Worm (Caenorhabditis elegans) whole organism, mixed stage, embryonic: ENCODE data around the gene Y40B10A.5.

Experiments used
- M03D4.4 ChIP-seq: sonication (generic microtip); optimal IDR thresholded peaks from 2 replicates; lab custom pipeline; 2017; ENCODE audit warnings: mild to moderate bottlenecking, missing genetic modification characterization, missing compliant biosample characterization
- bed-3 ChIP-seq: fragments of 200-800 bp; sonication (Bioruptor generic); optimal IDR thresholded peaks from 3 replicates; lab custom pipeline; 2018; ENCODE audit warnings: mild to moderate bottlenecking, missing genetic modification characterization, moderate library complexity, missing compliant biosample characterization
- blmp-1 ChIP-seq: fragments of 150-350 bp; optimal IDR thresholded peaks from 2 replicates; lab custom pipeline; 2014; ENCODE audit warnings: missing biosample characterization, missing genetic modification characterization
- ceh-39 ChIP-seq: fragments of 150-350 bp; optimal IDR thresholded peaks from 2 replicates; lab custom pipeline; 2014; ENCODE audit warnings: missing biosample characterization, missing genetic modification characterization
- ceh-43 ChIP-seq: fragments of 200-800 bp; sonication (Bioruptor generic); optimal IDR thresholded peaks from 2 replicates; lab custom pipeline; 2018; ENCODE audit warnings: mild to moderate bottlenecking, missing genetic modification characterization, moderate library complexity, missing compliant biosample characterization
- ces-1 ChIP-seq: fragments of 150-350 bp; optimal IDR thresholded peaks from 2 replicates; lab custom pipeline; 2014; ENCODE audit warnings: missing biosample characterization, missing genetic modification reagents, missing genetic modification characterization
- cnd-1 ChIP-seq: fragments of 200-800 bp; sonication (Bioruptor generic); optimal IDR thresholded peaks from 2 replicates; lab custom pipeline; 2018; ENCODE audit warnings: mild to moderate bottlenecking, missing genetic modification characterization, missing compliant biosample characterization
- drap-1 ChIP-seq: fragments of 200-800 bp; sonication (Bioruptor generic); optimal IDR thresholded peaks from 3 replicates; lab custom pipeline; 2018; ENCODE audit warnings: mild to moderate bottlenecking, missing genetic modification characterization, missing compliant biosample characterization
- flh-1 ChIP-seq: fragments of 200-800 bp; sonication (Bioruptor generic); optimal IDR thresholded peaks from 2 replicates; lab custom pipeline; 2018; ENCODE audit warnings: mild to moderate bottlenecking, missing genetic modification characterization, moderate library complexity, missing compliant biosample characterization
- ham-2 ChIP-seq: fragments of 200-800 bp; sonication (Bioruptor generic); optimal IDR thresholded peaks from 2 replicates; lab custom pipeline; 2018; ENCODE audit warnings: mild to moderate bottlenecking, missing genetic modification characterization, missing compliant biosample characterization
- hlh-1 ChIP-seq: fragments of 150-350 bp; optimal IDR thresholded peaks from 2 replicates; lab custom pipeline; 2014; ENCODE audit warnings: missing biosample characterization, missing genetic modification reagents, missing genetic modification characterization
- lin-13 ChIP-seq: fragments of 150-350 bp; optimal IDR thresholded peaks from 2 replicates; lab custom pipeline; 2014; ENCODE audit warnings: missing biosample characterization, missing genetic modification characterization
- lin-32 ChIP-seq: fragments of 200-800 bp; sonication (Bioruptor generic); optimal IDR thresholded peaks from 2 replicates; lab custom pipeline; 2018; ENCODE audit warnings: mild to moderate bottlenecking, missing genetic modification characterization, missing compliant biosample characterization
- lsy-2 ChIP-seq: fragments of 150-350 bp; optimal IDR thresholded peaks from 2 replicates; lab custom pipeline; 2014; ENCODE audit warnings: missing biosample characterization, missing genetic modification characterization
- mab-5 ChIP-seq: fragments of 150-350 bp; optimal IDR thresholded peaks from 2 replicates; lab custom pipeline; 2014; ENCODE audit warnings: missing biosample characterization, missing genetic modification characterization
- mep-1 ChIP-seq: fragments of 150-350 bp; optimal IDR thresholded peaks from 2 replicates; lab custom pipeline; 2017; ENCODE audit warnings: missing biosample characterization, missing genetic modification reagents, missing genetic modification characterization, inconsistent platforms
- nhr-12 ChIP-seq: fragments of 150-350 bp; optimal IDR thresholded peaks from 2 replicates; lab custom pipeline; 2014; ENCODE audit warnings: missing biosample characterization, missing genetic modification characterization
- nhr-2 ChIP-seq: fragments of 150-350 bp; optimal IDR thresholded peaks from 2 replicates; lab custom pipeline; 2014; ENCODE audit warnings: missing biosample characterization, missing genetic modification characterization
- nhr-237 ChIP-seq: fragments of 150-350 bp; optimal IDR thresholded peaks from 2 replicates; lab custom pipeline; 2014; ENCODE audit warnings: missing biosample characterization, missing genetic modification characterization
- nhr-28 ChIP-seq: fragments of 150-350 bp; optimal IDR thresholded peaks from 2 replicates; lab custom pipeline; 2014; ENCODE audit warnings: missing biosample characterization, missing genetic modification characterization
- nhr-76 ChIP-seq: sonication (generic microtip); optimal IDR thresholded peaks from 2 replicates; lab custom pipeline; 2017; ENCODE audit warnings: missing biosample characterization, missing genetic modification characterization
- pha-4 ChIP-seq: fragments of 150-350 bp; optimal IDR thresholded peaks from 2 replicates; lab custom pipeline; 2018; ENCODE audit warnings: missing biosample characterization, missing genetic modification reagents, missing genetic modification characterization
- sem-2 ChIP-seq: fragments of 200-800 bp; sonication (Bioruptor generic); optimal IDR thresholded peaks from 2 replicates; lab custom pipeline; 2018; ENCODE audit warnings: mild to moderate bottlenecking, missing genetic modification characterization, missing compliant biosample characterization
- sptf-1 ChIP-seq: sonication (generic microtip); optimal IDR thresholded peaks from 2 replicates; lab custom pipeline; 2017; ENCODE audit warnings: mild to moderate bottlenecking, missing genetic modification characterization, moderate library complexity, missing compliant biosample characterization
- tbx-8 ChIP-seq: fragments of 200-800 bp; sonication (Bioruptor generic); optimal IDR thresholded peaks from 2 replicates; lab custom pipeline; 2018; ENCODE audit warnings: mild to moderate bottlenecking, missing genetic modification characterization, moderate library complexity, missing compliant biosample characterization
- unc-120 ChIP-seq: sonication (generic microtip); optimal IDR thresholded peaks from 2 replicates; lab custom pipeline; 2017; ENCODE audit warnings: missing genetic modification characterization, missing compliant biosample characterization; ENCODE audit not compliant: poor library complexity, severe bottlenecking
- unc-39 ChIP-seq: fragments of 150-350 bp; optimal IDR thresholded peaks from 2 replicates; lab custom pipeline; 2014; ENCODE audit warnings: missing biosample characterization, missing genetic modification characterization
- unc-62 ChIP-seq: fragments of 150-350 bp; optimal IDR thresholded peaks from 2 replicates; lab custom pipeline; 2014; ENCODE audit warnings: missing biosample characterization, missing genetic modification reagents, missing genetic modification characterization
- zip-8 ChIP-seq: fragments of 150-350 bp; optimal IDR thresholded peaks from 2 replicates; lab custom pipeline; 2014; ENCODE audit warnings: missing biosample characterization, missing genetic modification characterization
- ztf-11 ChIP-seq: fragments of 150-350 bp; optimal IDR thresholded peaks from 2 replicates; lab custom pipeline; 2014; ENCODE audit warnings: missing biosample characterization, missing genetic modification characterization

Y40B10A.5 gene

ce11 chrV:2076043-2076442 is 30.2 kb upstream of the Y40B10A.5 start:
- TF ChIP-seq unc-62 (GFP tag; lab: Kevin White, UChicago) (peak; percentile 66), sptf-1 (tag; lab: Kevin White, UChicago) (no peak), unc-120 (peak; percentile 13)

- TF ChIP-seq bed-3 (GFP tag; lab: Kevin White, UChicago) (no peak), ceh-39 (no peak), lsy-2 (no peak), sptf-1 (tag; lab: Kevin White, UChicago) (no peak), hlh-1 (no peak), nhr-2 (no peak), lin-32 (GFP tag; lab: Kevin White, UChicago) (no peak), M03D4.4 (tag; lab: Kevin White, UChicago) (no peak), zip-8 (tag; lab: Kevin White, UChicago) (no peak), unc-120 (no peak), lin-13 (tag; lab: Kevin White, UChicago) (no peak), mab-5 (no peak), nhr-12 (tag; lab: Kevin White, UChicago) (no peak)
These were observed 27.0 kb upstream of the Y40B10A.5 start, which contains the start of gene Y40B10A.9 for ce11 chrV:2072807-2073206. Y40B10A.9 (minus strand) TSS chrV:2072907.

ce11 chrV:2068728-2069443 is 23.0 kb upstream of the Y40B10A.5 start:
- TF ChIP-seq ztf-11 (no peak), drap-1 (no peak), blmp-1 (tag; lab: Kevin White, UChicago) (no peak), tbx-8 (GFP tag; lab: Kevin White, UChicago) (no peak), nhr-28 (tag; lab: Kevin White, UChicago) (no peak)

- TF ChIP-seq nhr-28 (tag; lab: Kevin White, UChicago) (no peak), nhr-12 (tag; lab: Kevin White, UChicago) (no peak), ztf-11 (no peak), unc-120 (no peak), drap-1 (no peak), pha-4 (tag; lab: Kevin White, UChicago) (no peak), sptf-1 (tag; lab: Kevin White, UChicago) (no peak), zip-8 (tag; lab: Kevin White, UChicago) (no peak), unc-39 (no peak), cnd-1 (tag; lab: Kevin White, UChicago) (no peak), ces-1 (GFP tag; lab: Kevin White, UChicago) (no peak), nhr-2 (no peak), sem-2 (GFP tag; lab: Kevin White, UChicago) (no peak), lin-32 (GFP tag; lab: Kevin White, UChicago) (no peak), lsy-2 (no peak)
These were observed 22.2 kb upstream of the Y40B10A.5 start, which contains the start of gene lbp-9 for ce11 chrV:2067985-2068499. lbp-9 (plus strand) TSS chrV:2068449.

- TF ChIP-seq bed-3 (GFP tag; lab: Kevin White, UChicago) (no peak), mab-5 (no peak), ces-1 (GFP tag; lab: Kevin White, UChicago) (no peak), nhr-76 (tag; lab: Kevin White, UChicago) (no peak), nhr-237 (tag; lab: Kevin White, UChicago) (no peak), ceh-43 (GFP tag; lab: Kevin White, UChicago) (no peak), M03D4.4 (tag; lab: Kevin White, UChicago) (no peak), mep-1 (tag; lab: Kevin White, UChicago) (no peak), zip-8 (tag; lab: Kevin White, UChicago) (no peak), unc-39 (no peak), ham-2 (GFP tag; lab: Kevin White, UChicago) (no peak), sem-2 (GFP tag; lab: Kevin White, UChicago) (no peak), hlh-1 (no peak), flh-1 (GFP tag; lab: Kevin White, UChicago) (no peak)
- TF ChIP-seq, all 35 proteins: peak for 0
These were observed 21.6 kb upstream of the Y40B10A.5 start for ce11 chrV:2067419-2067818.
